Worm (Caenorhabditis elegans) whole organism, early embryonic: ENCODE measurements around the gene F46G10.2.

ENCODE experiments used
- B0310.2 ChIP-seq: sonication (generic microtip); optimal IDR thresholded peaks from 2 replicates; lab custom pipeline; 2016; ENCODE audit warnings: mild to moderate bottlenecking, missing genetic modification characterization, missing compliant biosample characterization
- F13C5.2 ChIP-seq: sonication (generic microtip); optimal IDR thresholded peaks from 2 replicates; lab custom pipeline; 2017; ENCODE audit warnings: mild to moderate bottlenecking, missing genetic modification characterization, inconsistent platforms, missing compliant biosample characterization
- aly-1 ChIP-seq: sonication (generic microtip); optimal IDR thresholded peaks from 2 replicates; lab custom pipeline; 2016; ENCODE audit warnings: missing genetic modification characterization, missing compliant biosample characterization
- ama-1 ChIP-seq: fragments of 150-350 bp; optimal IDR thresholded peaks from 2 replicates; lab custom pipeline; 2014
- ceh-13 ChIP-seq: fragments of 200-800 bp; sonication (Bioruptor generic); optimal IDR thresholded peaks from 2 replicates; lab custom pipeline; 2018; ENCODE audit warnings: mild to moderate bottlenecking, missing genetic modification characterization, missing compliant biosample characterization
- ceh-36 ChIP-seq: sonication (generic microtip); optimal IDR thresholded peaks from 2 replicates; lab custom pipeline; 2016; ENCODE audit warnings: missing genetic modification characterization, inconsistent platforms, missing compliant biosample characterization
- ets-7 ChIP-seq: sonication (generic microtip); optimal IDR thresholded peaks from 2 replicates; lab custom pipeline; 2016; ENCODE audit warnings: missing genotype, missing genetic modification characterization, missing compliant biosample characterization
- flt-1 ChIP-seq: fragments of 200-800 bp; sonication (Bioruptor generic); IDR thresholded peaks from 2 replicates; pipeline ENCODE4 v1.3.6; 2022; ENCODE audit warnings: missing genetic modification characterization, missing compliant biosample characterization
- hmbx-1 ChIP-seq: sonication (generic microtip); optimal IDR thresholded peaks from 2 replicates; lab custom pipeline; 2016; ENCODE audit warnings: mild to moderate bottlenecking, missing genetic modification characterization, missing compliant biosample characterization
- hmg-4 ChIP-seq: fragments of 200-800 bp; sonication (Bioruptor generic); optimal IDR thresholded peaks from 2 replicates; lab custom pipeline; 2018; ENCODE audit warnings: mild to moderate bottlenecking, missing genetic modification characterization, missing compliant biosample characterization
- hnd-1 ChIP-seq: sonication (generic microtip); optimal IDR thresholded peaks from 2 replicates; lab custom pipeline; 2016; ENCODE audit warnings: missing genetic modification characterization, missing compliant biosample characterization
- pes-1 ChIP-seq: fragments of 200-800 bp; sonication (Bioruptor generic); IDR thresholded peaks from 2 replicates; pipeline ENCODE4 v1.3.6; 2022; ENCODE audit warnings: missing genetic modification reagents, missing genetic modification characterization, missing compliant biosample characterization
- scrt-1 ChIP-seq: fragments of 200-800 bp; sonication (Bioruptor generic); IDR thresholded peaks from 2 replicates; pipeline ENCODE4 v1.3.6; 2022; ENCODE audit warnings: missing genetic modification characterization, missing compliant biosample characterization
- sea-1 ChIP-seq: fragments of 200-800 bp; sonication (Bioruptor generic); conservative IDR thresholded peaks from 2 replicates; pipeline ENCODE4 v1.3.6; 2022; ENCODE audit warnings: missing genetic modification characterization, missing compliant biosample characterization
- tbx-11 ChIP-seq: fragments of 200-800 bp; sonication (Bioruptor generic); IDR thresholded peaks from 2 replicates; pipeline ENCODE4 v1.3.6; 2022; ENCODE audit warnings: missing genetic modification characterization, missing compliant biosample characterization
- tbx-37 ChIP-seq: fragments of 200-800 bp; sonication (Bioruptor generic); conservative IDR thresholded peaks from 2 replicates; pipeline ENCODE4 v1.3.6; 2022; ENCODE audit warnings: missing genetic modification reagents, missing genetic modification characterization, missing compliant biosample characterization
- tra-4 ChIP-seq: sonication (generic microtip); optimal IDR thresholded peaks from 2 replicates; lab custom pipeline; 2017; ENCODE audit warnings: missing genetic modification characterization, missing compliant biosample characterization

F46G10.2 gene

ce11 chrX:13356469-13356868 is 33.7 kb downstream of the F46G10.2 start:
- TF ChIP-seq sea-1 (GFP tag; lab: Robert Waterston, UW) = no peak

ce11 chrX:13357673-13358072 is 34.9 kb downstream of the F46G10.2 start:
- TF ChIP-seq tbx-11 = no peak
- TF ChIP-seq scrt-1 = no peak
- no peak for TF ChIP-seq ets-7
- no peak for TF ChIP-seq tbx-37
- no peak for TF ChIP-seq ceh-13 (GFP tag; lab: Kevin White, UChicago)
- TF ChIP-seq aly-1 (tag; lab: Kevin White, UChicago) = no peak
- TF ChIP-seq hmg-4 (GFP tag; lab: Kevin White, UChicago) = no peak

ce11 chrX:13358573-13358972 is 35.8 kb downstream of the F46G10.2 start:
- TF ChIP-seq ceh-13 (GFP tag; lab: Kevin White, UChicago) (no peak), hmg-4 (GFP tag; lab: Kevin White, UChicago) (no peak), hnd-1 (tag; lab: Kevin White, UChicago) (no peak), tbx-37 (no peak), ets-7 (no peak), tbx-11 (no peak), flt-1 (GFP tag; lab: Robert Waterston, UW) (no peak), B0310.2 (tag; lab: Kevin White, UChicago) (no peak), tra-4 (tag; lab: Kevin White, UChicago) (no peak), sea-1 (GFP tag; lab: Robert Waterston, UW) (no peak)

DNA sequence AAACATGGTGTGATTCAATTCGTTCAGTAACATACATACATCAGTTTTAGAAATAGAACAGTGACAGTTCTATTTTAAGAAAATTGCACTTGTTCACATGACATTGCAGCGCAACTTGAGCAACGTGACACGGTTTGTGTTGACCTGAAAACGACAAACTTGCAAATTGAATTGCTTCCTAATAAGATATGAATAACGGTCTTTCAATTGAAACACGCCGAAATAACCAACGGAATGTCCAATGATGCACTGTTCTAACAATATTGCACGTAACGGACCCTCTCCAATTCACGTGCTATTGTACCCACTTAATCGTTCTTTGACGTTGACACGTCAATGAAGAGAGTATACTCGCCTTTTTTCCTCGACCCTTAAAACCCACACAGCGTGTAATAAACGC is 37.0 kb downstream of the F46G10.2 start:
- no peak for TF ChIP-seq hnd-1 (tag; lab: Kevin White, UChicago)
- TF ChIP-seq ets-7 = no peak
- TF ChIP-seq hmg-4 (GFP tag; lab: Kevin White, UChicago) = no peak
- no peak for TF ChIP-seq tbx-37
- TF ChIP-seq aly-1 (tag; lab: Kevin White, UChicago) = no peak
- TF ChIP-seq F13C5.2 (tag; lab: Kevin White, UChicago) = no peak
- TF ChIP-seq hmbx-1 = no peak
- no peak for TF ChIP-seq B0310.2 (tag; lab: Kevin White, UChicago)
- no peak for TF ChIP-seq pes-1 (GFP tag; lab: Robert Waterston, UW)
- TF ChIP-seq ceh-36 (tag; lab: Kevin White, UChicago) = no peak

ce11 chrX:13360632-13361031 is 37.9 kb downstream of the F46G10.2 start:
- no peak for TF ChIP-seq tbx-37
- TF ChIP-seq hnd-1 (tag; lab: Kevin White, UChicago) = no peak
- TF ChIP-seq ceh-36 (tag; lab: Kevin White, UChicago) = no peak

- TF ChIP-seq ama-1 (lab: Kevin White, UChicago) = no peak
- TF ChIP-seq ets-7 = no peak
- TF ChIP-seq ceh-13 (GFP tag; lab: Kevin White, UChicago) = no peak
- TF ChIP-seq hmbx-1 = no peak
- TF ChIP-seq tra-4 (tag; lab: Kevin White, UChicago) = no peak
- no peak for TF ChIP-seq tbx-37
- TF ChIP-seq sea-1 (GFP tag; lab: Robert Waterston, UW) = no peak
- TF ChIP-seq tbx-11 = no peak
- TF ChIP-seq B0310.2 (tag; lab: Kevin White, UChicago) = no peak
- no peak for TF ChIP-seq pes-1 (GFP tag; lab: Robert Waterston, UW)
- no peak for TF ChIP-seq hmg-4 (GFP tag; lab: Kevin White, UChicago)
- TF ChIP-seq flt-1 (GFP tag; lab: Robert Waterston, UW) = no peak
- TF ChIP-seq scrt-1 = no peak
- no peak for TF ChIP-seq hnd-1 (tag; lab: Kevin White, UChicago)
- TF ChIP-seq ceh-36 (tag; lab: Kevin White, UChicago) = no peak
- no peak for TF ChIP-seq aly-1 (tag; lab: Kevin White, UChicago)
- no peak for TF ChIP-seq F13C5.2 (tag; lab: Kevin White, UChicago)
These were observed 39.7 kb downstream of the F46G10.2 start, which contains the start of gene C49F8.15 for ce11 chrX:13362486-13362885. TSS of gene C49F8.15 (minus strand) at chrX:13362586.

- no peak for TF ChIP-seq ceh-13 (GFP tag; lab: Kevin White, UChicago)
These were observed 42.1 kb downstream of the F46G10.2 start, which contains the start of gene C49F8.1 for ce11 chrX:13364897-13365296. TSS of gene C49F8.1 (minus strand) at chrX:13364997.

- TF ChIP-seq aly-1 (tag; lab: Kevin White, UChicago) (no peak), tbx-11 (no peak), tra-4 (tag; lab: Kevin White, UChicago) (no peak), ceh-13 (GFP tag; lab: Kevin White, UChicago) (no peak), F13C5.2 (tag; lab: Kevin White, UChicago) (no peak), hmbx-1 (no peak), scrt-1 (no peak), ama-1 (lab: Kevin White, UChicago) (no peak), ets-7 (no peak), pes-1 (GFP tag; lab: Robert Waterston, UW) (no peak), sea-1 (GFP tag; lab: Robert Waterston, UW) (no peak), hmg-4 (GFP tag; lab: Kevin White, UChicago) (no peak)
These were observed 44.2 kb downstream of the F46G10.2 start for ce11 chrX:13366955-13367354.

DNA sequence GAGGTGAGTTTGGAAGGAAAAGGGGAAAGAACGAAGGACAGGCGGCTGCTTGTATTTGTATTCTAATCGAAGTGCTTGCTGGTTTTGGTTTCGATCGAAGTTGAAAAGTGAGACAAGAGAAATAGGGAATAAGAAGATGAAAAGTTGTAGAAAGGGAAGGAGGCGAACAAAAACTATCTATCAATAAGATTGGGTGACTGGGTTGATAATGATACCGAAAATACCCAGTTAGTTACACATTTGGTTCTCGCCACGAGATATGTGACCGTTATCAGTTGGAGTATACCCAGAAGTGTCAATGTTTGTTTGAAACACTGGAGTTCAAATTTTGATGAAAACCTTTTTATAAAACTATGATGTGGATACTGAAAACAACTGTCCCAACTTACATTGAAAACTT is 45.5 kb downstream of the F46G10.2 start:
- TF ChIP-seq hmg-4 (GFP tag; lab: Kevin White, UChicago) = no peak
- TF ChIP-seq ceh-36 (tag; lab: Kevin White, UChicago) = no peak
- no peak for TF ChIP-seq tbx-11
- TF ChIP-seq hmbx-1 = no peak
- TF ChIP-seq hnd-1 (tag; lab: Kevin White, UChicago) = no peak
- no peak for TF ChIP-seq tra-4 (tag; lab: Kevin White, UChicago)
- no peak for TF ChIP-seq sea-1 (GFP tag; lab: Robert Waterston, UW)
- TF ChIP-seq ama-1 (lab: Kevin White, UChicago) = no peak
- TF ChIP-seq ets-7 = no peak
- TF ChIP-seq ceh-13 (GFP tag; lab: Kevin White, UChicago) = no peak
- TF ChIP-seq B0310.2 (tag; lab: Kevin White, UChicago) = no peak
- no peak for TF ChIP-seq aly-1 (tag; lab: Kevin White, UChicago)
